Worm (Caenorhabditis elegans) whole organism, L4 larva: ENCODE results near the gene srsx-14.
A peak's percentile ranks its signal among the peaks of the same experiment; 100 is the strongest.

Experiments
- D1046.2 ChIP-seq: fragments of 200-800 bp; sonication (Bioruptor generic); IDR thresholded peaks from 2 replicates; pipeline ENCODE4 v1.3.6; 2022; ENCODE audit warnings: missing genetic modification characterization, missing compliant biosample characterization
- F44E2.7 ChIP-seq: fragments of 200-800 bp; sonication (Bioruptor generic); IDR thresholded peaks from 2 replicates; pipeline ENCODE4 v2.1.2; 2022; ENCODE audit warnings: missing genetic modification characterization, missing compliant biosample characterization
- R02D3.7 ChIP-seq: fragments of 150-350 bp; sonication (generic microtip); optimal IDR thresholded peaks from 3 replicates; lab custom pipeline; 2014; ENCODE audit warnings: missing biosample characterization, missing genetic modification characterization
- T20F7.1 ChIP-seq: fragments of 200-800 bp; sonication (Bioruptor generic); optimal IDR thresholded peaks from 2 replicates; lab custom pipeline; 2018; ENCODE audit warnings: mild to moderate bottlenecking, missing genetic modification characterization, missing compliant biosample characterization
- T26A8.4 ChIP-seq: fragments of 200-800 bp; sonication (Bioruptor generic); IDR thresholded peaks from 2 replicates; pipeline ENCODE4 v1.3.6; 2022; ENCODE audit warnings: missing genetic modification characterization, missing compliant biosample characterization
- Y48G9A.11 ChIP-seq: fragments of 200-800 bp; sonication (Bioruptor generic); IDR thresholded peaks from 2 replicates; pipeline ENCODE4 v1.3.6; 2022; ENCODE audit warnings: missing genetic modification reagents, missing genetic modification characterization, missing compliant biosample characterization
- Y5F2A.4 ChIP-seq: fragments of 200-800 bp; sonication (Bioruptor generic); optimal IDR thresholded peaks from 2 replicates; lab custom pipeline; 2018; ENCODE audit warnings: mild to moderate bottlenecking, missing genetic modification characterization, missing compliant biosample characterization
- ama-1 ChIP-seq: fragments of 150-350 bp; optimal IDR thresholded peaks from 2 replicates; lab custom pipeline; 2014; ENCODE audit warnings: inconsistent platforms, mixed read lengths
- arid-1 ChIP-seq: fragments of 200-800 bp; sonication (Bioruptor generic); conservative IDR thresholded peaks from 2 replicates; pipeline ENCODE4 v1.3.6; 2022; ENCODE audit warnings: missing genetic modification reagents, missing genetic modification characterization, missing compliant biosample characterization
- ceh-32 ChIP-seq: sonication (generic microtip); optimal IDR thresholded peaks from 2 replicates; lab custom pipeline; 2016; ENCODE audit warnings: mild to moderate bottlenecking, missing genetic modification characterization, missing compliant biosample characterization; ENCODE audit not compliant: poor library complexity
- ceh-44 ChIP-seq: fragments of 200-800 bp; sonication (Bioruptor generic); IDR thresholded peaks from 2 replicates; pipeline ENCODE4 v1.3.6; 2022; ENCODE audit warnings: missing genetic modification reagents, missing genetic modification characterization, missing compliant biosample characterization
- ceh-62 ChIP-seq: sonication (generic microtip); optimal IDR thresholded peaks from 2 replicates; lab custom pipeline; 2017; ENCODE audit warnings: missing biosample characterization, missing genetic modification characterization
- ceh-82 ChIP-seq: sonication (generic microtip); optimal IDR thresholded peaks from 2 replicates; lab custom pipeline; 2017; ENCODE audit warnings: missing biosample characterization, missing genetic modification characterization
- ctbp-1 ChIP-seq: fragments of 200-800 bp; sonication (Bioruptor generic); IDR thresholded peaks from 2 replicates; pipeline ENCODE4 v1.3.6; 2022; ENCODE audit warnings: missing genetic modification reagents, missing genetic modification characterization, missing compliant biosample characterization
- daf-16 ChIP-seq, 3 experiments: sonication (generic microtip); optimal IDR thresholded peaks; 2 replicates each; lab custom pipeline; 2016 to 2017; ENCODE audit warnings: missing genetic modification characterization in 3 of 3, missing genetic modification reagents in 3 of 3, mild to moderate bottlenecking in 2 of 3, missing compliant biosample characterization in 2 of 3, missing biosample characterization in 1 of 3, moderate library complexity in 1 of 3
- dmd-8 ChIP-seq: fragments of 200-800 bp; sonication (Bioruptor generic); IDR thresholded peaks from 2 replicates; pipeline ENCODE4 v1.3.6; 2022; ENCODE audit warnings: missing genetic modification characterization, missing compliant biosample characterization
- dpl-1 ChIP-seq: fragments of 150-350 bp; optimal IDR thresholded peaks from 2 replicates; lab custom pipeline; 2014; ENCODE audit warnings: missing biosample characterization, missing genetic modification reagents, missing genetic modification characterization
- egl-27 ChIP-seq: sonication (generic microtip); optimal IDR thresholded peaks from 3 replicates; lab custom pipeline; 2017; ENCODE audit warnings: missing biosample characterization, missing genetic modification reagents, missing genetic modification characterization
- fkh-10 ChIP-seq: fragments of 150-350 bp; optimal IDR thresholded peaks from 2 replicates; lab custom pipeline; 2014; ENCODE audit warnings: missing biosample characterization, missing genetic modification reagents, missing genetic modification characterization
- fos-1 ChIP-seq: fragments of 150-350 bp; optimal IDR thresholded peaks from 2 replicates; lab custom pipeline; 2014; ENCODE audit warnings: missing biosample characterization, missing genetic modification characterization
- gei-8 ChIP-seq: fragments of 200-800 bp; sonication (Bioruptor generic); optimal IDR thresholded peaks from 2 replicates; lab custom pipeline; 2018; ENCODE audit warnings: mild to moderate bottlenecking, missing genetic modification characterization, missing compliant biosample characterization
- hif-1 ChIP-seq, 2 experiments: sonication (generic microtip); optimal IDR thresholded peaks; 2 replicates each; lab custom pipeline; 2016 to 2017; ENCODE audit warnings: missing compliant biosample characterization in 2 of 2, missing genetic modification characterization in 2 of 2, missing genetic modification reagents in 2 of 2, missing genotype in 2 of 2, mild to moderate bottlenecking in 1 of 2
- hlh-30 ChIP-seq: sonication (generic microtip); optimal IDR thresholded peaks from 2 replicates; lab custom pipeline; 2017; ENCODE audit warnings: antibody characterized with exemption, mild to moderate bottlenecking, missing genetic modification characterization, missing compliant biosample characterization; ENCODE audit not compliant: insufficient read depth
- jun-1 ChIP-seq: fragments of 150-350 bp; optimal IDR thresholded peaks from 2 replicates; lab custom pipeline; 2014; ENCODE audit warnings: missing biosample characterization, missing genetic modification reagents, missing genetic modification characterization
- lin-13 ChIP-seq: fragments of 150-350 bp; optimal IDR thresholded peaks from 2 replicates; lab custom pipeline; 2014; ENCODE audit warnings: missing biosample characterization, missing genetic modification reagents, missing genetic modification characterization
- lir-3 ChIP-seq: sonication (generic microtip); optimal IDR thresholded peaks from 2 replicates; lab custom pipeline; 2016; ENCODE audit warnings: mild to moderate bottlenecking, missing genetic modification characterization, missing compliant biosample characterization
- madf-9 ChIP-seq: fragments of 200-800 bp; sonication (Bioruptor generic); conservative IDR thresholded peaks from 2 replicates; pipeline ENCODE4 v1.3.6; 2022; ENCODE audit warnings: missing genetic modification reagents, missing genetic modification characterization, missing compliant biosample characterization
- mep-1 ChIP-seq: fragments of 150-350 bp; sonication (generic microtip); optimal IDR thresholded peaks from 3 replicates; lab custom pipeline; 2014; ENCODE audit warnings: missing biosample characterization, missing genetic modification characterization
- mxl-2 ChIP-seq: fragments of 200-800 bp; sonication (Bioruptor generic); conservative IDR thresholded peaks from 2 replicates; pipeline ENCODE4 v1.3.6; 2022; ENCODE audit warnings: missing genetic modification reagents, missing genetic modification characterization, missing compliant biosample characterization
- mxl-3 ChIP-seq: fragments of 200-800 bp; sonication (Bioruptor generic); optimal IDR thresholded peaks from 2 replicates; lab custom pipeline; 2018; ENCODE audit warnings: mild to moderate bottlenecking, missing genetic modification characterization, missing compliant biosample characterization
- nhr-10 ChIP-seq: fragments of 150-350 bp; optimal IDR thresholded peaks from 2 replicates; lab custom pipeline; 2014; ENCODE audit warnings: missing biosample characterization, missing genetic modification characterization
- nhr-102 ChIP-seq: sonication (generic microtip); optimal IDR thresholded peaks from 2 replicates; lab custom pipeline; 2016; ENCODE audit warnings: mild to moderate bottlenecking, missing genetic modification characterization, moderate library complexity, missing compliant biosample characterization
- nhr-11 ChIP-seq: fragments of 150-350 bp; optimal IDR thresholded peaks from 2 replicates; lab custom pipeline; 2014; ENCODE audit warnings: missing biosample characterization, missing genetic modification characterization
- nhr-41 ChIP-seq: fragments of 200-800 bp; sonication (Bioruptor generic); IDR thresholded peaks from 2 replicates; pipeline ENCODE4 v1.3.6; 2022; ENCODE audit warnings: missing genetic modification reagents, missing genetic modification characterization, missing compliant biosample characterization
- nhr-48 ChIP-seq: sonication (generic microtip); optimal IDR thresholded peaks from 2 replicates; lab custom pipeline; 2016; ENCODE audit warnings: mild to moderate bottlenecking, missing genetic modification characterization, missing compliant biosample characterization
- nhr-76 ChIP-seq: fragments of 150-350 bp; optimal IDR thresholded peaks from 2 replicates; lab custom pipeline; 2014; ENCODE audit warnings: missing biosample characterization, missing genetic modification characterization
- nhr-77 ChIP-seq: fragments of 150-350 bp; optimal IDR thresholded peaks from 2 replicates; lab custom pipeline; 2014; ENCODE audit warnings: missing biosample characterization, missing genetic modification characterization
- pha-4 ChIP-seq, 2 experiments: fragments of 150-350 bp in 1 of 2; fragments of 200-800 bp in 1 of 2; sonication (Bioruptor generic) in 1 of 2; IDR thresholded peaks in 1 of 2; optimal IDR thresholded peaks in 1 of 2; 2 replicates each; pipeline versions ENCODE4 v1.3.6 to Lab custom; 2014 to 2022; ENCODE audit warnings: missing genetic modification characterization in 2 of 2, missing genetic modification reagents in 2 of 2, missing biosample characterization in 1 of 2, missing compliant biosample characterization in 1 of 2
- pqm-1 ChIP-seq: sonication (generic microtip); optimal IDR thresholded peaks from 2 replicates; lab custom pipeline; 2017; ENCODE audit warnings: missing biosample characterization, missing genetic modification characterization
- rbr-2 ChIP-seq: sonication (generic microtip); optimal IDR thresholded peaks from 2 replicates; lab custom pipeline; 2016; ENCODE audit warnings: missing genotype, missing genetic modification characterization, missing compliant biosample characterization
- saeg-2 ChIP-seq: fragments of 200-800 bp; sonication (Bioruptor generic); IDR thresholded peaks from 2 replicates; pipeline ENCODE4 v1.3.6; 2022; ENCODE audit warnings: missing genetic modification reagents, missing genetic modification characterization, missing compliant biosample characterization
- skn-1 ChIP-seq: fragments of 150-350 bp; optimal IDR thresholded peaks from 2 replicates; lab custom pipeline; 2014; ENCODE audit warnings: missing biosample characterization, missing genetic modification characterization
- snpc-1.2 ChIP-seq: fragments of 200-800 bp; sonication (Bioruptor generic); IDR thresholded peaks from 2 replicates; pipeline ENCODE4 v1.3.6; 2022; ENCODE audit warnings: missing genetic modification reagents, missing genetic modification characterization, missing compliant biosample characterization
- spr-3 ChIP-seq: fragments of 200-800 bp; sonication (Bioruptor generic); optimal IDR thresholded peaks from 2 replicates; lab custom pipeline; 2018; ENCODE audit warnings: mild to moderate bottlenecking, missing genetic modification characterization, missing compliant biosample characterization
- tag-97 ChIP-seq: fragments of 200-800 bp; sonication (Bioruptor generic); IDR thresholded peaks from 2 replicates; pipeline ENCODE4 v1.3.6; 2022; ENCODE audit warnings: missing genetic modification characterization, missing compliant biosample characterization
- unc-130 ChIP-seq: sonication (generic microtip); optimal IDR thresholded peaks from 2 replicates; lab custom pipeline; 2016; ENCODE audit warnings: missing genetic modification reagents, missing genetic modification characterization, missing compliant biosample characterization
- unc-39 ChIP-seq: sonication (generic microtip); optimal IDR thresholded peaks from 2 replicates; lab custom pipeline; 2017; ENCODE audit warnings: missing biosample characterization, missing genetic modification characterization
- vab-7 ChIP-seq: fragments of 200-800 bp; sonication (Bioruptor generic); IDR thresholded peaks from 2 replicates; pipeline ENCODE4 v1.3.6; 2022; ENCODE audit warnings: missing genetic modification reagents, missing genetic modification characterization, missing compliant biosample characterization
- zfp-2 ChIP-seq: sonication (generic microtip); optimal IDR thresholded peaks from 2 replicates; lab custom pipeline; 2016; ENCODE audit warnings: mild to moderate bottlenecking, missing genetic modification characterization, missing compliant biosample characterization
- zip-11 ChIP-seq: fragments of 200-800 bp; sonication (Bioruptor generic); IDR thresholded peaks from 2 replicates; pipeline ENCODE4 v1.3.6; 2022; ENCODE audit warnings: missing genetic modification characterization, missing compliant biosample characterization
- zip-2 ChIP-seq: fragments of 150-350 bp; optimal IDR thresholded peaks from 2 replicates; lab custom pipeline; 2014; ENCODE audit warnings: missing biosample characterization, missing genetic modification characterization

srsx-14 gene

DNA sequence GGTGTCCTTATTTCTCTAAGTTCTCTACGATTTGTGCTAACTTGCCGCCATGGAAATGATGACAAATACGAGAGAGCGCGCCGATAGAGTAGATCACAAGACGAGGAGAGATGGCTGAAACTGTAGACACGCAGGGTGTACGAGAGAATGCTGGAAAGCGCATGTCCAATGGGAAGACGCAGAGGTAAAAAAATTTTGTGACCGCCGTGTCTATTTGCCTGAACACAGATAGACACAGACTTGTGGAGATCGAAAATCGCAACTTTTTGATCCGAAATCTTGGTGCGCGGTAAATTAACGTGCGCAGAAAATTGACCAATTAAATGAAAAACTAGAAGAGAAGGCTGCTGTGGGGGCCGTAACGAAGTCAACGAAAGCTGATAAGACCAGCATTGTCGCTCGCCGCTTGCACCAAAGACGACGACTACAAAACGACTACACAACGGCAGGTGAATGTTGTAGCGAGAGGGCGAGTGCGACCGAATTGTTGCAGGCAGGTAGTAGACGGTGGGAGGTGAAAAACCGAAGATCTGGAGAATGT, 30.2 kb upstream of the srsx-14 start (continued):
- TF ChIP-seq lir-3 (tag; lab: Kevin White, UChicago) (no peak), T26A8.4 (no peak), hif-1 (tag; optimal IDR thresholded peaks at IDR 0.05; lab: Kevin White, UChicago) (peak in 1 of 2 experiments; percentile 85), lin-13 (peak; percentile 62), dmd-8 (GFP tag; lab: Robert Waterston, UW) (no peak), mxl-2 (GFP tag; lab: Robert Waterston, UW) (no peak), saeg-2 (no peak), nhr-48 (tag; lab: Kevin White, UChicago) (peak; percentile 95), F44E2.7 (no peak), rbr-2 (tag; lab: Kevin White, UChicago) (peak; percentile 42), daf-16 (GFP tag; optimal IDR thresholded peaks at IDR 0.05; lab: Kevin White, UChicago) (no peak), daf-16 (tag; optimal IDR thresholded peaks at IDR 0.05; lab: Kevin White, UChicago) (peak; percentile 5), R02D3.7 (tag; lab: Kevin White, UChicago) (no peak), Y5F2A.4 (no peak), pqm-1 (tag; lab: Kevin White, UChicago) (no peak), Y48G9A.11 (no peak), jun-1 (tag; lab: Kevin White, UChicago) (peak; percentile 62), unc-39 (tag; lab: Kevin White, UChicago) (no peak), nhr-11 (peak; percentile 84), hlh-30 (peak; percentile 94), fkh-10 (no peak), mxl-3 (GFP tag; lab: Kevin White, UChicago) (peak; percentile 81), dpl-1 (GFP tag; lab: Kevin White, UChicago) (peak; percentile 60), mep-1 (tag; lab: Kevin White, UChicago) (peak; percentile 67), T20F7.1 (GFP tag; lab: Kevin White, UChicago) (peak; percentile 49), zfp-2 (tag; lab: Kevin White, UChicago) (no peak), nhr-102 (tag; lab: Kevin White, UChicago) (peak; percentile 87), ceh-82 (tag; lab: Kevin White, UChicago) (no peak), ceh-62 (no peak), unc-130 (no peak), ama-1 (lab: Kevin White, UChicago) (no peak), nhr-41 (no peak), D1046.2 (GFP tag; lab: Robert Waterston, UW) (no peak), zip-2 (tag; lab: Kevin White, UChicago) (no peak), gei-8 (GFP tag; lab: Kevin White, UChicago) (peak; percentile 12), nhr-76 (peak; percentile 1), ctbp-1 (no peak)

DNA sequence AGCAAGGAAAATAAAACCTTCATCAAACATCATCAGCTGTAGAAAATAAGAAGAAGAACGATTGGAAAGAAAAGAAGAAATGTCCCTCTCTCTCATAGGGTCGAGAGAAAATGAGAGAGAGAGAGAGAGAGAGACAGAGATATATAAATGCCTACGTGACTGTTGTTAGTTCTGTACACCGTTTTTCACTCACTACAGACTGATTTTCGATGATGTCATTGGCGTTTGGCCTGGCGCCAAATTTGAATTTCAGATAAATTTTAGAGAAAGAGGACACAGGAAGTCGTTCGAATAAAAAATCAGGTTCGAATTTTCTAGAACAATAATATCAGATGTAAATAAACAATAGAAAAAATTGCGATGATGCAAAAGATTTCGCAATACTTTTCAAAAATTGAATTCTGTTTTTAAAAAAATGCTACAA, 29.0 kb upstream of the srsx-14 start:
- TF ChIP-seq rbr-2 (tag; lab: Kevin White, UChicago) (peak; percentile 29), arid-1 (GFP tag; lab: Robert Waterston, UW) (no peak), zip-11 (no peak), ctbp-1 (no peak), lin-13 (peak; percentile 95), fkh-10 (no peak), vab-7 (GFP tag; lab: Robert Waterston, UW) (no peak), madf-9 (no peak; the same call in 1 of the 2 replicates), snpc-1.2 (GFP tag; lab: Robert Waterston, UW) (no peak), hlh-30 (peak; percentile 51), pha-4 (GFP tag; IDR thresholded peaks at IDR 0.05; lab: Robert Waterston, UW) (peak; percentile 63; the same call in 1 of the 2 replicates), pha-4 (tag; optimal IDR thresholded peaks at IDR 0.05; lab: Kevin White, UChicago) (no peak), nhr-77 (tag; lab: Kevin White, UChicago) (peak; percentile 72), ceh-44 (GFP tag; lab: Robert Waterston, UW) (no peak), ceh-32 (tag; lab: Kevin White, UChicago) (no peak), tag-97 (GFP tag; lab: Robert Waterston, UW) (no peak), nhr-102 (tag; lab: Kevin White, UChicago) (peak; percentile 4), dpl-1 (GFP tag; lab: Kevin White, UChicago) (peak; percentile 83), fos-1 (tag; lab: Kevin White, UChicago) (no peak), spr-3 (GFP tag; lab: Kevin White, UChicago) (no peak), skn-1 (tag; lab: Kevin White, UChicago) (no peak), egl-27 (tag; lab: Kevin White, UChicago) (no peak), nhr-10 (tag; lab: Kevin White, UChicago) (peak; percentile 71)
